Worm (Caenorhabditis elegans) whole organism, early embryonic: ENCODE results near the gene C32B5.18.

Experiments used
- B0310.2 ChIP-seq: sonication (generic microtip); optimal IDR thresholded peaks from 2 replicates; lab custom pipeline; 2016; ENCODE audit warnings: mild to moderate bottlenecking, missing genetic modification characterization, missing compliant biosample characterization
- F13C5.2 ChIP-seq: sonication (generic microtip); optimal IDR thresholded peaks from 2 replicates; lab custom pipeline; 2017; ENCODE audit warnings: mild to moderate bottlenecking, missing genetic modification characterization, inconsistent platforms, missing compliant biosample characterization
- aly-1 ChIP-seq: sonication (generic microtip); optimal IDR thresholded peaks from 2 replicates; lab custom pipeline; 2016; ENCODE audit warnings: missing genetic modification characterization, missing compliant biosample characterization
- ama-1 ChIP-seq: fragments of 150-350 bp; optimal IDR thresholded peaks from 2 replicates; lab custom pipeline; 2014
- ceh-13 ChIP-seq: fragments of 200-800 bp; sonication (Bioruptor generic); optimal IDR thresholded peaks from 2 replicates; lab custom pipeline; 2018; ENCODE audit warnings: mild to moderate bottlenecking, missing genetic modification characterization, missing compliant biosample characterization
- ceh-36 ChIP-seq: sonication (generic microtip); optimal IDR thresholded peaks from 2 replicates; lab custom pipeline; 2016; ENCODE audit warnings: missing genetic modification characterization, inconsistent platforms, missing compliant biosample characterization
- ets-7 ChIP-seq: sonication (generic microtip); optimal IDR thresholded peaks from 2 replicates; lab custom pipeline; 2016; ENCODE audit warnings: missing genotype, missing genetic modification characterization, missing compliant biosample characterization
- flt-1 ChIP-seq: fragments of 200-800 bp; sonication (Bioruptor generic); IDR thresholded peaks from 2 replicates; pipeline ENCODE4 v1.3.6; 2022; ENCODE audit warnings: missing genetic modification characterization, missing compliant biosample characterization
- hmbx-1 ChIP-seq: sonication (generic microtip); optimal IDR thresholded peaks from 2 replicates; lab custom pipeline; 2016; ENCODE audit warnings: mild to moderate bottlenecking, missing genetic modification characterization, missing compliant biosample characterization
- hmg-4 ChIP-seq: fragments of 200-800 bp; sonication (Bioruptor generic); optimal IDR thresholded peaks from 2 replicates; lab custom pipeline; 2018; ENCODE audit warnings: mild to moderate bottlenecking, missing genetic modification characterization, missing compliant biosample characterization
- hnd-1 ChIP-seq: sonication (generic microtip); optimal IDR thresholded peaks from 2 replicates; lab custom pipeline; 2016; ENCODE audit warnings: missing genetic modification characterization, missing compliant biosample characterization
- pes-1 ChIP-seq: fragments of 200-800 bp; sonication (Bioruptor generic); IDR thresholded peaks from 2 replicates; pipeline ENCODE4 v1.3.6; 2022; ENCODE audit warnings: missing genetic modification reagents, missing genetic modification characterization, missing compliant biosample characterization
- scrt-1 ChIP-seq: fragments of 200-800 bp; sonication (Bioruptor generic); IDR thresholded peaks from 2 replicates; pipeline ENCODE4 v1.3.6; 2022; ENCODE audit warnings: missing genetic modification characterization, missing compliant biosample characterization
- sea-1 ChIP-seq: fragments of 200-800 bp; sonication (Bioruptor generic); conservative IDR thresholded peaks from 2 replicates; pipeline ENCODE4 v1.3.6; 2022; ENCODE audit warnings: missing genetic modification characterization, missing compliant biosample characterization
- tbx-11 ChIP-seq: fragments of 200-800 bp; sonication (Bioruptor generic); IDR thresholded peaks from 2 replicates; pipeline ENCODE4 v1.3.6; 2022; ENCODE audit warnings: missing genetic modification characterization, missing compliant biosample characterization
- tbx-37 ChIP-seq: fragments of 200-800 bp; sonication (Bioruptor generic); conservative IDR thresholded peaks from 2 replicates; pipeline ENCODE4 v1.3.6; 2022; ENCODE audit warnings: missing genetic modification reagents, missing genetic modification characterization, missing compliant biosample characterization
- tra-4 ChIP-seq: sonication (generic microtip); optimal IDR thresholded peaks from 2 replicates; lab custom pipeline; 2017; ENCODE audit warnings: missing genetic modification characterization, missing compliant biosample characterization

Gene C32B5.18

DNA sequence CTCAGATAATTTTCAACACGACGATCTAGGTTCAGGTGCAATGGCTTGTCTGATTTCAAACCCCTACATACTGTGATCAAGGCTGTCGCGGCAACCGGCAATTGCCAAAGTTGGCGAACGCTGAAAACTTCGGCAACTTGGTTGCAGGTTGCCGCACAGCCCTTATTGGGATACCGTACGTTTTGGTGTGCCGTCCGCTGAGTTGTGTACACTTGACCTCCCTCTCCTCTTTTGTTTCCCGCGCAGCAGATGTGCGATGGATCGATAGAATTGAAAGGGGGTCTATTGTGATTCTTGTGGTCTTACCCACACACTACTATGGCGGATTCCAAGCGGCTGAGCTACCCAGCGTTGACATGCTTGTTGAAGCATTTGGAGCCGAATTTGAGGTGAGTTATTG is at the start of gene C32B5.18, which contains the start of gene C32B5.7:
TSS of gene C32B5.18 (plus strand) at position 301 of the 400 bp plus-strand sequence.
TSS of gene C32B5.7 (plus strand) at position 311 of the 400 bp plus-strand sequence.
- TF ChIP-seq tbx-11 (GFP tag; lab: Robert Waterston, UW): no peak
- TF ChIP-seq scrt-1: no peak
- TF ChIP-seq ets-7: no peak
- TF ChIP-seq ceh-36 (tag; lab: Kevin White, UChicago): no peak
- TF ChIP-seq hmg-4 (GFP tag; lab: Kevin White, UChicago): peak; percentile 6
- TF ChIP-seq tra-4 (tag; lab: Kevin White, UChicago): no peak

DNA sequence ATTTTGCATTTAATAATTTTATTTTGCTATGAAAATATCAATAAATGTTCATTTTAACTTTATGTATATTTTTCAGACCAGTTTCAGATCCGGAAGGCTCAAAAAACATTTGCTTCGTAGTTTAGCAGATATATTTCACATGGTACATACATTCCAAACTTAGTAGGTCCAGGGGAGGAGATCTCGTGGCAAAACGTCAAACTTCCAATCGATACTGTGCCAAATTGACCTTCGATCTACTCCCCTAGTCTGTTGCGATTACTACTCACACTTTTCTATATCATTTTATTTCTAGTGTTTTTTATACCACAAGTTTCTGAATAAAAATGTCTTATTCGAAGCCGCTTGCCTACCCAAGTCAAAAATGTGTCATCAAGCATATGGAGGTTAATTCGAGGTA is 48.6 kb upstream of the C32B5.18 start, which contains the start of gene fbxc-31:
TSS of gene fbxc-31 (plus strand) at position 301 of the 400 bp plus-strand sequence.
- TF ChIP-seq pes-1 (no peak), hnd-1 (tag; lab: Kevin White, UChicago) (no peak), ets-7 (no peak), tbx-37 (GFP tag; lab: Robert Waterston, UW) (no peak), flt-1 (GFP tag; lab: Robert Waterston, UW) (no peak), ceh-13 (GFP tag; lab: Kevin White, UChicago) (no peak), ama-1 (lab: Kevin White, UChicago) (no peak), ceh-36 (tag; lab: Kevin White, UChicago) (no peak), sea-1 (GFP tag; lab: Robert Waterston, UW) (no peak), aly-1 (tag; lab: Kevin White, UChicago) (no peak)

DNA sequence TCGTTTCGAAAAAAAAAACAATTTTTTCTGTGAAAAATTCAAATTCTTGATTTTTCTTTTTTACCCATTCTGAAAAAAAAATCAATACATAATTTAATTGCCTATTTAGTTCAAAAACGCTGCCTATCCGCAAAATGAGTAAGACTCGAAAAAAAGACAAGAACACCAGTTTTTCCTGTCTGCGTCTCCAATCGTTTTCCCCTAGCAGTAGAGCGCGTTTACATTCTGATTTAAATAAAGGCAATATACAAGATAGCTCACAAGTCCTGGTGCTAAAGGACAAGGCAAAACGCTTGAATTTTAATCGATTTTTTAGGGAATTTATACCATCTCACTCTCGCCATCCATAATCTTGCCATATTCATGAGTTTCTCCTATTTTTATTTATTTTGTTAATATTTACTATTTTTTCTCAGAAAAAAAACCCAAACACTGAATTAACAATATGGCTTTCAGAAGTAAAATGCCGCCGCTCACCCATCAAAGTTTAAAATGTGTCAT is 47.0 kb upstream of the C32B5.18 start, which contains the start of gene fbxc-33:
TSS of gene fbxc-33 (plus strand) at position 451 of the 501 bp plus-strand sequence.
- no peak for TF ChIP-seq ama-1 (lab: Kevin White, UChicago)
- no peak for TF ChIP-seq hmbx-1 (tag; lab: Kevin White, UChicago)
- TF ChIP-seq pes-1: no peak
- no peak for TF ChIP-seq scrt-1
- no peak for TF ChIP-seq flt-1 (GFP tag; lab: Robert Waterston, UW)

DNA sequence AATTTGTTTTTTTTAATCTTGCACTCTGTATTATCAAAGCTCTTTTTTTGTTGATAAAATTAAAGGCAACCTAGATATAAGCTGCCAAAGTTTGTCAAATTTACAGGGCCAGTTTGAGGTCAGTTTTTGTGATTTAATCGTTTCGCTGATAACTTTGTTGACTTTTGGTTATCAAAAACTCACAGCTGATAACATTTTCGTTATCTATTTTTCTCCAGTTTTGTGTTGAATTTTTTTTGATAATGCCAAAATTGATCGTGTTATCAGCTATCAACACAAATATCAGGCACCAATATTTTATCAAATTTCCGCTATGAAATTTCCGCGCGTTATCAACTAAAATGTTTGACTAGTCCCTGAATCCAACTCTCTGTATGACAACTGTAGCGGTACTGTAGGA is 45.1 kb upstream of the C32B5.18 start:
- TF ChIP-seq ets-7 (no peak), flt-1 (GFP tag; lab: Robert Waterston, UW) (no peak), hmg-4 (GFP tag; lab: Kevin White, UChicago) (no peak), tra-4 (tag; lab: Kevin White, UChicago) (no peak)

DNA sequence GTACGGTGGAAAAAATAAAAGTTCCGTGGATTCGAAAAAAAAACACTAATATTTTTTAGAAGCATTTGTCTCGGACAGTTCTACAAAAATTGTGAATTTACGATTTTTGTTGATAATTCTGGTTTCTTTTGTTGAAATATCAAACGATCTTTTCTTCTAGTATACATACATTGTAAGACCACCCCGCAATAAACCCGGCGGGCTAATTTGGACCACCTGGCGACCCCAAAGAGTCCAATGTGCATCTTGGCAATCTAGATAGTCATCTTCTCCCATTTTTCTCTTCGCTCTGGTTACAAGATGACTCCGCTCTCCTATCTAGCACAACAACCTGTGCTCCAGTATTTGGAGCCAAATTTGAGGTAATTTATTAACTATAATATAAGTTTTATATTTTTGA is 44.5 kb upstream of the C32B5.18 start, which contains the start of gene fbxc-29:
TSS of gene fbxc-29 (plus strand) at position 301 of the 400 bp plus-strand sequence.
- no peak for TF ChIP-seq ceh-36 (tag; lab: Kevin White, UChicago)
- no peak for TF ChIP-seq aly-1 (tag; lab: Kevin White, UChicago)
- TF ChIP-seq hmbx-1 (tag; lab: Kevin White, UChicago): no peak
- no peak for TF ChIP-seq hmg-4 (GFP tag; lab: Kevin White, UChicago)
- TF ChIP-seq pes-1: no peak
- no peak for TF ChIP-seq ets-7
- TF ChIP-seq B0310.2 (tag; lab: Kevin White, UChicago): no peak
- TF ChIP-seq hnd-1 (tag; lab: Kevin White, UChicago): no peak
- TF ChIP-seq scrt-1: no peak
- TF ChIP-seq ceh-13 (GFP tag; lab: Kevin White, UChicago): no peak
- no peak for TF ChIP-seq sea-1 (GFP tag; lab: Robert Waterston, UW)
- no peak for TF ChIP-seq flt-1 (GFP tag; lab: Robert Waterston, UW)
- TF ChIP-seq ama-1 (lab: Kevin White, UChicago): no peak
- TF ChIP-seq tbx-11 (GFP tag; lab: Robert Waterston, UW): no peak
- TF ChIP-seq tra-4 (tag; lab: Kevin White, UChicago): no peak
- TF ChIP-seq F13C5.2 (tag; lab: Kevin White, UChicago): no peak
- no peak for TF ChIP-seq tbx-37 (GFP tag; lab: Robert Waterston, UW)

DNA sequence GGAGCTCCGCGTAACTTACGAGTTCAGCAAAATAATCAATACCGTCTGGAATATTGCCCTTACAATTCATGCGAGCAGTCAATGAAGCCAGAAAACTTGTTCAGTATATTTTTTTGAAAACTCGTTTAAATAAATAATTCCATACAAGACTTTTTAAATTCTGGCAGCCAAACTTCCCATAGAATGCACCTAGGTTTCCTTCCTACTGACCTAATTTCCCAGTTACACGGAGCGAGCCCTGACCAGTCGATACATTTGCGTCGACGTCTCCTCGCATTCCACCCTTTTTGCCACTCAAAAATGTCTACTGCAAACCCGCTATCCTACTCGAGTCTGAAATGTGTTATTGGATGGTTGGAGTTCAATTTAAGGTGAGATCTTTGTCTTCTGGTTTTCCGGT is 43.0 kb upstream of the C32B5.18 start, which contains the start of gene fbxc-30:
TSS of gene fbxc-30 (plus strand) at position 301 of the 400 bp plus-strand sequence.
- TF ChIP-seq ets-7 (no peak), hmbx-1 (tag; lab: Kevin White, UChicago) (no peak), flt-1 (GFP tag; lab: Robert Waterston, UW) (no peak), B0310.2 (tag; lab: Kevin White, UChicago) (no peak), sea-1 (GFP tag; lab: Robert Waterston, UW) (no peak), ceh-36 (tag; lab: Kevin White, UChicago) (no peak), aly-1 (tag; lab: Kevin White, UChicago) (no peak), F13C5.2 (tag; lab: Kevin White, UChicago) (no peak), ama-1 (lab: Kevin White, UChicago) (no peak), pes-1 (no peak), scrt-1 (no peak), tbx-11 (GFP tag; lab: Robert Waterston, UW) (no peak)

DNA sequence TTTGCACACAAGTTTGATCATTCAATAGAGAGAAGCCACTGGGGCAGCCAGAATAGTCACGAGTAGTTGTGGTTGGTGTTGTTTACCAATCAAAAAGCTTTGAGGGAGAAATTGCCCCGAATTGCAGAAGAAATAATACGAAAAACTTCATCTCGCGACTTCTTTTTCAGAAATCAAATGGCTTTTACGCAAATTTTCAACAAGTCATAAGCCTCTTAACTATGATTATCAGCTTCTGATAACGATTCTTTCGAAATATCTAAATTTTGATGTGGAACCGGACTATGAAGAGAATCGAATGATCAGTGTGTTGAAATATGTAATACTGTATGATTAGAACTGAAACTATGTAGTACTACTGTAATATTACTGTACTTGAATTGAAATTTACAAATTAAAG is 40.0 kb upstream of the C32B5.18 start:
- TF ChIP-seq tbx-37 (GFP tag; lab: Robert Waterston, UW) (no peak), hmg-4 (GFP tag; lab: Kevin White, UChicago) (no peak), tra-4 (tag; lab: Kevin White, UChicago) (no peak), B0310.2 (tag; lab: Kevin White, UChicago) (no peak), tbx-11 (GFP tag; lab: Robert Waterston, UW) (no peak), hnd-1 (tag; lab: Kevin White, UChicago) (no peak), ama-1 (lab: Kevin White, UChicago) (no peak), flt-1 (GFP tag; lab: Robert Waterston, UW) (no peak), ets-7 (no peak), F13C5.2 (tag; lab: Kevin White, UChicago) (no peak), hmbx-1 (tag; lab: Kevin White, UChicago) (no peak), ceh-36 (tag; lab: Kevin White, UChicago) (no peak), aly-1 (tag; lab: Kevin White, UChicago) (no peak), sea-1 (GFP tag; lab: Robert Waterston, UW) (no peak), scrt-1 (no peak), pes-1 (no peak), ceh-13 (GFP tag; lab: Kevin White, UChicago) (no peak)
